Worm (Caenorhabditis elegans) whole organism, L4 larva: ENCODE data around the gene flp-2.

Source experiments
- D1046.2 ChIP-seq: fragments of 200-800 bp; sonication (Bioruptor generic); IDR thresholded peaks from 2 replicates; pipeline ENCODE4 v1.3.6; 2022; ENCODE audit warnings: missing genetic modification characterization, missing compliant biosample characterization
- F37D6.2 ChIP-seq: sonication (generic microtip); optimal IDR thresholded peaks from 2 replicates; lab custom pipeline; 2016; ENCODE audit warnings: mild to moderate bottlenecking, missing genetic modification characterization, missing compliant biosample characterization
- F49E8.2 ChIP-seq: sonication (generic microtip); optimal IDR thresholded peaks from 2 replicates; lab custom pipeline; 2016; ENCODE audit warnings: missing compliant biosample characterization, mild to moderate bottlenecking, missing genetic modification characterization, borderline replicate concordance
- R02D3.7 ChIP-seq: fragments of 150-350 bp; sonication (generic microtip); optimal IDR thresholded peaks from 3 replicates; lab custom pipeline; 2014; ENCODE audit warnings: missing biosample characterization, missing genetic modification characterization
- T20F7.1 ChIP-seq: fragments of 200-800 bp; sonication (Bioruptor generic); optimal IDR thresholded peaks from 2 replicates; lab custom pipeline; 2018; ENCODE audit warnings: mild to moderate bottlenecking, missing genetic modification characterization, missing compliant biosample characterization
- T26A8.4 ChIP-seq: fragments of 200-800 bp; sonication (Bioruptor generic); IDR thresholded peaks from 2 replicates; pipeline ENCODE4 v1.3.6; 2022; ENCODE audit warnings: missing genetic modification characterization, missing compliant biosample characterization
- Y48G9A.11 ChIP-seq: fragments of 200-800 bp; sonication (Bioruptor generic); IDR thresholded peaks from 2 replicates; pipeline ENCODE4 v1.3.6; 2022; ENCODE audit warnings: missing genetic modification reagents, missing genetic modification characterization, missing compliant biosample characterization
- Y5F2A.4 ChIP-seq: fragments of 200-800 bp; sonication (Bioruptor generic); optimal IDR thresholded peaks from 2 replicates; lab custom pipeline; 2018; ENCODE audit warnings: mild to moderate bottlenecking, missing genetic modification characterization, missing compliant biosample characterization
- Y75B8A.6 ChIP-seq: fragments of 200-800 bp; sonication (Bioruptor generic); IDR thresholded peaks from 2 replicates; pipeline ENCODE4 v1.3.6; 2022; ENCODE audit warnings: missing genetic modification reagents, missing genetic modification characterization, missing compliant biosample characterization
- ZK337.2 ChIP-seq: fragments of 200-800 bp; sonication (Bioruptor generic); IDR thresholded peaks from 2 replicates; pipeline ENCODE4 v1.3.6; 2022; ENCODE audit warnings: missing genetic modification reagents, missing genetic modification characterization, missing compliant biosample characterization
- aly-2 ChIP-seq: sonication (generic microtip); optimal IDR thresholded peaks from 2 replicates; lab custom pipeline; 2018; ENCODE audit warnings: missing biosample characterization, missing genetic modification characterization
- ama-1 ChIP-seq: fragments of 150-350 bp; optimal IDR thresholded peaks from 2 replicates; lab custom pipeline; 2014; ENCODE audit warnings: inconsistent platforms, mixed read lengths
- arid-1 ChIP-seq: fragments of 200-800 bp; sonication (Bioruptor generic); conservative IDR thresholded peaks from 2 replicates; pipeline ENCODE4 v1.3.6; 2022; ENCODE audit warnings: missing genetic modification reagents, missing genetic modification characterization, missing compliant biosample characterization
- attf-4 ChIP-seq: sonication (generic microtip); optimal IDR thresholded peaks from 3 replicates; lab custom pipeline; 2017; ENCODE audit warnings: missing biosample characterization, missing genetic modification characterization
- ceh-20 ChIP-seq: fragments of 200-800 bp; sonication (Bioruptor generic); IDR thresholded peaks from 2 replicates; pipeline ENCODE4 v1.3.6; 2022; ENCODE audit warnings: missing genetic modification reagents, missing genetic modification characterization, missing compliant biosample characterization
- ceh-32 ChIP-seq: sonication (generic microtip); optimal IDR thresholded peaks from 2 replicates; lab custom pipeline; 2016; ENCODE audit warnings: mild to moderate bottlenecking, missing genetic modification characterization, missing compliant biosample characterization; ENCODE audit not compliant: poor library complexity
- ceh-62 ChIP-seq: sonication (generic microtip); optimal IDR thresholded peaks from 2 replicates; lab custom pipeline; 2017; ENCODE audit warnings: missing biosample characterization, missing genetic modification characterization
- ceh-82 ChIP-seq: sonication (generic microtip); optimal IDR thresholded peaks from 2 replicates; lab custom pipeline; 2017; ENCODE audit warnings: missing biosample characterization, missing genetic modification characterization
- cey-2 ChIP-seq: sonication (generic microtip); optimal IDR thresholded peaks from 3 replicates; lab custom pipeline; 2017; ENCODE audit warnings: missing genetic modification characterization, mild to moderate bottlenecking, missing compliant biosample characterization, antibody characterized with exemption, borderline replicate concordance; ENCODE audit not compliant: insufficient read depth
- daf-19 ChIP-seq: fragments of 200-800 bp; sonication (Bioruptor generic); conservative IDR thresholded peaks from 2 replicates; pipeline ENCODE4 v1.3.6; 2022; ENCODE audit warnings: missing genetic modification characterization, missing compliant biosample characterization
- daf-8 ChIP-seq: fragments of 200-800 bp; sonication (Bioruptor generic); IDR thresholded peaks from 2 replicates; pipeline ENCODE4 v1.3.6; 2022; ENCODE audit warnings: missing genetic modification characterization, missing compliant biosample characterization
- dpl-1 ChIP-seq: fragments of 150-350 bp; optimal IDR thresholded peaks from 2 replicates; lab custom pipeline; 2014; ENCODE audit warnings: missing biosample characterization, missing genetic modification reagents, missing genetic modification characterization
- egl-27 ChIP-seq: sonication (generic microtip); optimal IDR thresholded peaks from 3 replicates; lab custom pipeline; 2017; ENCODE audit warnings: missing biosample characterization, missing genetic modification reagents, missing genetic modification characterization
- hif-1 ChIP-seq, 2 experiments: sonication (generic microtip); optimal IDR thresholded peaks; 2 replicates each; lab custom pipeline; 2016 to 2017; ENCODE audit warnings: missing compliant biosample characterization in 2 of 2, missing genetic modification characterization in 2 of 2, missing genetic modification reagents in 2 of 2, missing genotype in 2 of 2, mild to moderate bottlenecking in 1 of 2
- jun-1 ChIP-seq: fragments of 150-350 bp; optimal IDR thresholded peaks from 2 replicates; lab custom pipeline; 2014; ENCODE audit warnings: missing biosample characterization, missing genetic modification reagents, missing genetic modification characterization
- lim-7 ChIP-seq: fragments of 200-800 bp; sonication (Bioruptor generic); IDR thresholded peaks from 2 replicates; pipeline ENCODE4 v1.3.6; 2022; ENCODE audit warnings: missing genetic modification characterization, missing compliant biosample characterization
- lin-13 ChIP-seq: fragments of 150-350 bp; optimal IDR thresholded peaks from 2 replicates; lab custom pipeline; 2014; ENCODE audit warnings: missing biosample characterization, missing genetic modification reagents, missing genetic modification characterization
- lin-38 ChIP-seq: fragments of 200-800 bp; sonication (Bioruptor generic); IDR thresholded peaks from 2 replicates; pipeline ENCODE4 v1.3.6; 2022; ENCODE audit warnings: missing genetic modification reagents, missing genetic modification characterization, missing compliant biosample characterization
- lir-3 ChIP-seq: sonication (generic microtip); optimal IDR thresholded peaks from 2 replicates; lab custom pipeline; 2016; ENCODE audit warnings: mild to moderate bottlenecking, missing genetic modification characterization, missing compliant biosample characterization
- lsy-2 ChIP-seq, 2 experiments: fragments of 150-350 bp in 1 of 2; sonication (generic microtip) in 1 of 2; optimal IDR thresholded peaks; 2 replicates each; lab custom pipeline; 2014 to 2017; ENCODE audit warnings: missing biosample characterization in 2 of 2, missing genetic modification characterization in 2 of 2
- madf-5 ChIP-seq, 2 experiments: fragments of 200-800 bp; sonication (Bioruptor generic); IDR thresholded peaks; 2 replicates each; pipeline ENCODE4 v1.3.6; 2022; ENCODE audit warnings: missing compliant biosample characterization in 2 of 2, missing genetic modification characterization in 2 of 2
- mdt-29 ChIP-seq: fragments of 200-800 bp; sonication (Bioruptor generic); IDR thresholded peaks from 2 replicates; pipeline ENCODE4 v1.3.6; 2022; ENCODE audit warnings: missing genetic modification reagents, missing genetic modification characterization, missing compliant biosample characterization
- mxl-2 ChIP-seq: fragments of 200-800 bp; sonication (Bioruptor generic); conservative IDR thresholded peaks from 2 replicates; pipeline ENCODE4 v1.3.6; 2022; ENCODE audit warnings: missing genetic modification reagents, missing genetic modification characterization, missing compliant biosample characterization
- nhr-102 ChIP-seq: sonication (generic microtip); optimal IDR thresholded peaks from 2 replicates; lab custom pipeline; 2016; ENCODE audit warnings: mild to moderate bottlenecking, missing genetic modification characterization, moderate library complexity, missing compliant biosample characterization
- nhr-25 ChIP-seq: sonication (generic microtip); optimal IDR thresholded peaks from 2 replicates; lab custom pipeline; 2017; ENCODE audit warnings: missing genetic modification characterization, mild to moderate bottlenecking, missing compliant biosample characterization, antibody characterized with exemption, moderate library complexity, borderline replicate concordance; ENCODE audit not compliant: insufficient read depth
- nhr-28 ChIP-seq: fragments of 150-350 bp; optimal IDR thresholded peaks from 2 replicates; lab custom pipeline; 2014; ENCODE audit warnings: missing biosample characterization, missing genetic modification characterization
- nhr-42 ChIP-seq: fragments of 200-800 bp; sonication (Bioruptor generic); IDR thresholded peaks from 2 replicates; pipeline ENCODE4 v1.3.6; 2022; ENCODE audit warnings: missing genetic modification characterization, missing compliant biosample characterization
- php-3 ChIP-seq: fragments of 200-800 bp; sonication (Bioruptor generic); IDR thresholded peaks from 2 replicates; pipeline ENCODE4 v1.3.6; 2022; ENCODE audit warnings: missing genetic modification reagents, missing genetic modification characterization, missing compliant biosample characterization
- rbr-2 ChIP-seq: sonication (generic microtip); optimal IDR thresholded peaks from 2 replicates; lab custom pipeline; 2016; ENCODE audit warnings: missing genotype, missing genetic modification characterization, missing compliant biosample characterization
- saeg-2 ChIP-seq: fragments of 200-800 bp; sonication (Bioruptor generic); IDR thresholded peaks from 2 replicates; pipeline ENCODE4 v1.3.6; 2022; ENCODE audit warnings: missing genetic modification reagents, missing genetic modification characterization, missing compliant biosample characterization
- sdz-12 ChIP-seq: fragments of 200-800 bp; sonication (Bioruptor generic); optimal IDR thresholded peaks from 2 replicates; lab custom pipeline; 2018; ENCODE audit warnings: mild to moderate bottlenecking, missing genetic modification characterization, missing compliant biosample characterization
- snpc-4 ChIP-seq: fragments of 150-350 bp; optimal IDR thresholded peaks from 2 replicates; lab custom pipeline; 2014; ENCODE audit warnings: missing biosample characterization, missing genetic modification characterization
- spr-3 ChIP-seq: fragments of 200-800 bp; sonication (Bioruptor generic); optimal IDR thresholded peaks from 2 replicates; lab custom pipeline; 2018; ENCODE audit warnings: mild to moderate bottlenecking, missing genetic modification characterization, missing compliant biosample characterization
- tag-97 ChIP-seq: fragments of 200-800 bp; sonication (Bioruptor generic); IDR thresholded peaks from 2 replicates; pipeline ENCODE4 v1.3.6; 2022; ENCODE audit warnings: missing genetic modification characterization, missing compliant biosample characterization
- tra-1 ChIP-seq: fragments of 200-800 bp; sonication (Bioruptor generic); IDR thresholded peaks from 2 replicates; pipeline ENCODE4 v1.3.6; 2022; ENCODE audit warnings: missing genetic modification reagents, missing genetic modification characterization, missing compliant biosample characterization
- unc-39 ChIP-seq: sonication (generic microtip); optimal IDR thresholded peaks from 2 replicates; lab custom pipeline; 2017; ENCODE audit warnings: missing biosample characterization, missing genetic modification characterization
- zfp-2 ChIP-seq: sonication (generic microtip); optimal IDR thresholded peaks from 2 replicates; lab custom pipeline; 2016; ENCODE audit warnings: mild to moderate bottlenecking, missing genetic modification characterization, missing compliant biosample characterization
- zip-11 ChIP-seq: fragments of 200-800 bp; sonication (Bioruptor generic); IDR thresholded peaks from 2 replicates; pipeline ENCODE4 v1.3.6; 2022; ENCODE audit warnings: missing genetic modification characterization, missing compliant biosample characterization
- zip-2 ChIP-seq: fragments of 150-350 bp; optimal IDR thresholded peaks from 2 replicates; lab custom pipeline; 2014; ENCODE audit warnings: missing biosample characterization, missing genetic modification characterization

The flp-2 gene

DNA sequence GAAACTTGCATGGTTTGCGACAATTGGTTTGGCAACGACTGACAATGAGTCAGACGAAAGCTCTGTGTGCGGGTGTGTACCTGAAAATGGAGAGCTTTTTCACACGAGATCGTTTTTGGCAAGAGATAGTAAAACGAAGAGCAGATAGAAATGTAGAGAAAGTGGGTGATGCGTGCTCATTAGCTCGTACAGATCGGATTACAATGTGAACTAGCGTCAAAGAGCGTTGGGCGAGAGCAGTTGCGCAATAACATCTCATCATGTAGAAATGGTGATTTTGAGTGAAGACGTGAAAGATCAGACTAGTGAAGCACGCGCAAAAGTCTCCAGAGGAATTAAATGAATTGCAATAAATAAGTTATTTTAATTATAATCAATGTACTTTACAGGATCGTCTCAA, at the start of gene flp-2:
TSS of gene flp-2 (minus strand) at position 101 of the 400 bp plus-strand sequence.
- TF ChIP-seq ceh-20 (no peak), nhr-25 (tag; lab: Kevin White, UChicago) (no peak), ceh-62 (tag; lab: Kevin White, UChicago) (no peak), nhr-102 (no peak), lin-13 (GFP tag; lab: Kevin White, UChicago) (no peak)
- TF ChIP-seq, all 104 proteins: peak for 0

DNA sequence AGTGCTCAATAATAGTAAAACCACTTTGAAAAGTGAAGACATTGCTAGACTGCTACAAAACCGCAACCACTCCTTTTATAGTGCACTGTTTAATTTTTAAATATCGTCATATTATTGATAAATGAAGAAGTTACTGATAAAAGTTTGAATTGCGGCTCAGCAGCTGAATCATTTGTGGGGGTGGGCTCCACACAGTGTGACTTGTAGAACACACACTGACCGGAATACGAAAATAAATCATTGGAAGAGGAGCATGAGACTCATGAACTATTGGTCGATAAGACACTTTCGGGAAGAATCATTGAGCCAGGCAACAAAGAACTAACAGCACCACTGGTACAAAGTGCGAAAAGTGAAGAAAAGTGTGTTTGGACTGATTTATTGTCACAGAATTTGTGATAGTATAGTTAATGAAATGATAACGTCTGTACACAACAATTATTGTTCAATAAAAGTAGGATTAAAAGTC, 47.0 kb upstream of the flp-2 start, which contains the start of gene oac-14:
TSS of gene oac-14 (minus strand) at position 51 of the 469 bp plus-strand sequence.
- no peak for TF ChIP-seq daf-19
- TF ChIP-seq attf-4 (tag; lab: Kevin White, UChicago) = no peak
- TF ChIP-seq F37D6.2 (tag; lab: Kevin White, UChicago) = no peak
- TF ChIP-seq aly-2 (tag; lab: Kevin White, UChicago) = no peak
- TF ChIP-seq sdz-12 = no peak
- TF ChIP-seq F49E8.2 (tag; lab: Kevin White, UChicago) = no peak
- no peak for TF ChIP-seq ama-1
- TF ChIP-seq nhr-42 (GFP tag; lab: Robert Waterston, UW) = no peak
- TF ChIP-seq nhr-102 = peak; percentile 85
- TF ChIP-seq mdt-29 (GFP tag; lab: Robert Waterston, UW) = peak; percentile 83
- no peak for TF ChIP-seq ceh-82 (tag; lab: Kevin White, UChicago)
- no peak for TF ChIP-seq madf-5 (GFP tag; IDR thresholded peaks at IDR 0.05; lab: Robert Waterston, UW)
- no peak for TF ChIP-seq Y75B8A.6 (GFP tag; lab: Robert Waterston, UW)
- no peak for TF ChIP-seq lir-3
- no peak for TF ChIP-seq zfp-2 (tag; lab: Kevin White, UChicago)
- TF ChIP-seq mxl-2 (GFP tag; lab: Robert Waterston, UW) = no peak
- TF ChIP-seq hif-1 (tag; optimal IDR thresholded peaks at IDR 0.05; lab: Kevin White, UChicago) = peak in 1 of 2 experiments; percentile 37
- TF ChIP-seq Y48G9A.11 (GFP tag; lab: Robert Waterston, UW) = no peak
- no peak for TF ChIP-seq spr-3 (GFP tag; lab: Kevin White, UChicago)
- TF ChIP-seq T26A8.4 (GFP tag; lab: Robert Waterston, UW) = no peak
- peak; percentile 81 for TF ChIP-seq tra-1
- no peak for TF ChIP-seq zip-11 (GFP tag; lab: Robert Waterston, UW)
- no peak for TF ChIP-seq unc-39 (tag; lab: Kevin White, UChicago)
- TF ChIP-seq daf-8 (GFP tag; lab: Robert Waterston, UW) = no peak
- TF ChIP-seq jun-1 (tag; lab: Kevin White, UChicago) = peak; percentile 55
- TF ChIP-seq zip-2 (tag; lab: Kevin White, UChicago) = peak; percentile 38
- TF ChIP-seq R02D3.7 = no peak
- no peak for TF ChIP-seq ZK337.2 (GFP tag; lab: Robert Waterston, UW)
- TF ChIP-seq T20F7.1 (GFP tag; lab: Kevin White, UChicago) = peak; percentile 51
- TF ChIP-seq php-3 = peak; percentile 97
- TF ChIP-seq tag-97 = no peak
- no peak for TF ChIP-seq arid-1
- TF ChIP-seq lsy-2 (tag; optimal IDR thresholded peaks at IDR 0.05; lab: Kevin White, UChicago) = peak in 1 of 2 experiments; percentile 38
- TF ChIP-seq nhr-28 (tag; lab: Kevin White, UChicago) = peak; percentile 98
- TF ChIP-seq dpl-1 = no peak
- TF ChIP-seq D1046.2 = no peak
- no peak for TF ChIP-seq egl-27 (tag; lab: Kevin White, UChicago)
- TF ChIP-seq lim-7 (GFP tag; lab: Robert Waterston, UW) = no peak
- no peak for TF ChIP-seq Y5F2A.4
- TF ChIP-seq saeg-2 (GFP tag; lab: Robert Waterston, UW) = peak; percentile 17; the same call in 1 of the 2 replicates
- TF ChIP-seq cey-2 (tag; lab: Kevin White, UChicago) = no peak
- TF ChIP-seq rbr-2 (tag; lab: Kevin White, UChicago) = no peak
- TF ChIP-seq snpc-4 (tag; lab: Kevin White, UChicago) = no peak
- TF ChIP-seq ceh-32 (tag; lab: Kevin White, UChicago) = no peak
- TF ChIP-seq lin-38 (GFP tag; lab: Robert Waterston, UW) = no peak
